Fruit fly (Drosophila melanogaster) whole organism, embryonic: ENCODE data around the gene CG10089.

Experiments
- Adf1 ChIP-seq: fragments of 200-800 bp; sonication (Bioruptor generic); IDR thresholded peaks from 2 replicates; pipeline ENCODE4 v1.3.6; 2022; ENCODE audit warnings: missing biosample characterization, missing genetic modification characterization
- Bdp1 ChIP-seq: fragments of 200-800 bp; sonication (Bioruptor generic); optimal IDR thresholded peaks from 3 replicates; lab custom pipeline; 2016; ENCODE audit warnings: missing biosample characterization, missing genetic modification characterization
- CG10267 ChIP-seq: fragments of 200-800 bp; sonication (Bioruptor generic); optimal IDR thresholded peaks from 2 replicates; lab custom pipeline; 2018; ENCODE audit warnings: missing biosample characterization, mild to moderate bottlenecking, missing genetic modification characterization, moderate library complexity
- CG10274 ChIP-seq: fragments of 200-800 bp; sonication (Bioruptor generic); optimal IDR thresholded peaks from 3 replicates; lab custom pipeline; 2017; ENCODE audit warnings: missing biosample characterization, mild to moderate bottlenecking, missing genetic modification characterization
- CG12071 ChIP-seq: fragments of 200-800 bp; sonication (Bioruptor generic); optimal IDR thresholded peaks from 3 replicates; lab custom pipeline; 2018; ENCODE audit warnings: missing biosample characterization, mild to moderate bottlenecking, missing genetic modification characterization
- CG12104 ChIP-seq: fragments of 200-800 bp; sonication (Bioruptor generic); optimal IDR thresholded peaks from 3 replicates; lab custom pipeline; 2016; ENCODE audit warnings: missing biosample characterization, missing genetic modification characterization
- CG12236 ChIP-seq: fragments of 200-800 bp; sonication (Bioruptor generic); optimal IDR thresholded peaks from 2 replicates; lab custom pipeline; 2016; ENCODE audit warnings: missing biosample characterization, missing genetic modification characterization
- CG12391 ChIP-seq: fragments of 200-800 bp; sonication (Bioruptor generic); optimal IDR thresholded peaks from 3 replicates; lab custom pipeline; 2018; ENCODE audit warnings: missing biosample characterization, mild to moderate bottlenecking, missing genetic modification characterization, moderate library complexity
- CG13894 ChIP-seq: fragments of 200-800 bp; sonication (Bioruptor generic); optimal IDR thresholded peaks from 3 replicates; lab custom pipeline; 2018; ENCODE audit warnings: missing biosample characterization, mild to moderate bottlenecking, missing genetic modification characterization, moderate library complexity
- CG15073 ChIP-seq: fragments of 200-800 bp; sonication (Bioruptor generic); optimal IDR thresholded peaks from 2 replicates; lab custom pipeline; 2016; ENCODE audit warnings: missing biosample characterization, missing genetic modification characterization
- CG15479 ChIP-seq: fragments of 200-800 bp; sonication (Bioruptor generic); optimal IDR thresholded peaks from 3 replicates; lab custom pipeline; 2019; ENCODE audit warnings: missing biosample characterization, mild to moderate bottlenecking, missing genetic modification characterization, moderate library complexity
- CG15696 ChIP-seq: fragments of 200-800 bp; sonication (Bioruptor generic); optimal IDR thresholded peaks from 2 replicates; lab custom pipeline; 2019; ENCODE audit warnings: missing biosample characterization, mild to moderate bottlenecking, missing genetic modification characterization, moderate library complexity
- CG2678 ChIP-seq: fragments of 200-800 bp; sonication (Bioruptor generic); optimal IDR thresholded peaks from 3 replicates; lab custom pipeline; 2019; ENCODE audit warnings: missing biosample characterization, mild to moderate bottlenecking, missing genetic modification characterization, moderate library complexity
- CG3995 ChIP-seq: fragments of 200-800 bp; sonication (Bioruptor generic); optimal IDR thresholded peaks from 3 replicates; lab custom pipeline; 2016; ENCODE audit warnings: missing biosample characterization, missing genetic modification characterization
- CG4424 ChIP-seq: fragments of 200-800 bp; sonication (Bioruptor generic); optimal IDR thresholded peaks from 3 replicates; lab custom pipeline; 2016; ENCODE audit warnings: missing biosample characterization, missing genetic modification characterization
- CG4854 ChIP-seq: fragments of 200-800 bp; sonication (Bioruptor generic); optimal IDR thresholded peaks from 2 replicates; lab custom pipeline; 2016; ENCODE audit warnings: missing biosample characterization, missing genetic modification characterization, inconsistent platforms
- CG5180 ChIP-seq: fragments of 200-800 bp; sonication (Bioruptor generic); optimal IDR thresholded peaks from 3 replicates; lab custom pipeline; 2017; ENCODE audit warnings: missing biosample characterization, missing genetic modification characterization, mild to moderate bottlenecking, moderate library complexity, missing genetic modification reagents
- CG5245 ChIP-seq: fragments of 200-800 bp; sonication (Bioruptor generic); optimal IDR thresholded peaks from 3 replicates; lab custom pipeline; 2016; ENCODE audit warnings: missing biosample characterization, missing genetic modification characterization
- CG9609 ChIP-seq: fragments of 200-800 bp; sonication (Bioruptor generic); optimal IDR thresholded peaks from 3 replicates; lab custom pipeline; 2016; ENCODE audit warnings: missing biosample characterization, missing genetic modification characterization
- Camta ChIP-seq: fragments of 200-800 bp; sonication (Bioruptor generic); optimal IDR thresholded peaks from 2 replicates; lab custom pipeline; 2016; ENCODE audit warnings: missing biosample characterization, missing genetic modification characterization
- Eip74EF ChIP-seq, 2 experiments: fragments of 200-800 bp in 1 of 2; fragments of >200 bp in 1 of 2; sonication (Bioruptor generic) in 1 of 2; optimal IDR thresholded peaks; 2 replicates each; lab custom pipeline; 2017 to 2019; ENCODE audit warnings: missing biosample characterization in 2 of 2, missing genetic modification characterization in 2 of 2, mild to moderate bottlenecking in 1 of 2, moderate library complexity in 1 of 2
- HHEX ChIP-seq: fragments of 200-800 bp; sonication (Bioruptor generic); optimal IDR thresholded peaks from 3 replicates; lab custom pipeline; 2017; ENCODE audit warnings: missing biosample characterization, mild to moderate bottlenecking, missing genetic modification characterization, missing genetic modification reagents
- Lpt ChIP-seq: fragments of >200 bp; optimal IDR thresholded peaks from 2 replicates; lab custom pipeline; 2018; ENCODE audit warnings: missing biosample characterization, missing genetic modification characterization
- Meics ChIP-seq: fragments of 200-800 bp; sonication (Bioruptor generic); optimal IDR thresholded peaks from 2 replicates; lab custom pipeline; 2017; ENCODE audit warnings: missing biosample characterization, mild to moderate bottlenecking, missing genetic modification characterization
- NFAT ChIP-seq: fragments of 200-800 bp; sonication (Bioruptor generic); IDR thresholded peaks from 2 replicates; pipeline ENCODE4 v1.3.6; 2022; ENCODE audit warnings: missing biosample characterization, missing genetic modification characterization
- Rfx ChIP-seq: fragments of 200-800 bp; sonication (Bioruptor generic); IDR thresholded peaks from 2 replicates; pipeline ENCODE4 v1.3.6; 2022; ENCODE audit warnings: missing biosample characterization, missing genetic modification characterization
- Scr ChIP-seq: fragments of 200-800 bp; sonication (Bioruptor generic); IDR thresholded peaks from 2 replicates; pipeline ENCODE4 v1.3.6; 2022; ENCODE audit warnings: missing biosample characterization, missing genetic modification characterization; ENCODE audit not compliant: partially characterized antibody
- Sox100B ChIP-seq: fragments of 200-800 bp; sonication (Bioruptor generic); optimal IDR thresholded peaks from 3 replicates; lab custom pipeline; 2018; ENCODE audit warnings: missing biosample characterization, mild to moderate bottlenecking, missing genetic modification characterization
- Stat92E ChIP-seq, 3 experiments: fragments of >200 bp in 2 of 3; fragments of 200-800 bp in 1 of 3; sonication (Bioruptor generic) in 1 of 3; optimal IDR thresholded peaks; 2 replicates each; lab custom pipeline; 2017 to 2019; ENCODE audit warnings: missing biosample characterization in 3 of 3, missing genetic modification characterization in 3 of 3, mild to moderate bottlenecking in 1 of 3, moderate library complexity in 1 of 3
- ase ChIP-seq: fragments of 200-800 bp; sonication (Bioruptor generic); IDR thresholded peaks from 3 replicates; pipeline ENCODE4 v1.3.6; 2022; ENCODE audit warnings: missing biosample characterization, missing genetic modification characterization
- chif ChIP-seq, 2 experiments: fragments of 200-800 bp; sonication (Bioruptor generic); optimal IDR thresholded peaks; 3 replicates each; lab custom pipeline; 2016; ENCODE audit warnings: missing biosample characterization in 2 of 2, missing genetic modification characterization in 2 of 2
- crp ChIP-seq, 2 experiments: fragments of 200-800 bp; sonication (Bioruptor generic); optimal IDR thresholded peaks; 2 replicates in 1 of 2; 3 replicates in 1 of 2; lab custom pipeline; 2017; ENCODE audit warnings: missing biosample characterization in 2 of 2, missing genetic modification characterization in 2 of 2, mild to moderate bottlenecking in 1 of 2, moderate library complexity in 1 of 2
- esg ChIP-seq: fragments of 200-800 bp; sonication (Bioruptor generic); conservative IDR thresholded peaks from 2 replicates; pipeline ENCODE4 v1.3.6; 2022; ENCODE audit warnings: missing biosample characterization, missing genetic modification characterization
- ham ChIP-seq: fragments of 200-800 bp; sonication (Bioruptor generic); IDR thresholded peaks from 2 replicates; pipeline ENCODE4 v1.3.6; 2022; ENCODE audit warnings: missing biosample characterization, missing genetic modification characterization
- hb ChIP-seq: fragments of 200-800 bp; sonication (Bioruptor generic); IDR thresholded peaks from 3 replicates; pipeline ENCODE4 v1.3.6; 2022; ENCODE audit warnings: missing biosample characterization, missing genetic modification characterization; ENCODE audit not compliant: partially characterized antibody
- nerfin-1 ChIP-seq: fragments of 200-800 bp; sonication (Bioruptor generic); optimal IDR thresholded peaks from 3 replicates; lab custom pipeline; 2019; ENCODE audit warnings: missing biosample characterization, mild to moderate bottlenecking, missing genetic modification characterization, moderate library complexity
- nmo ChIP-seq: fragments of 200-800 bp; sonication (Bioruptor generic); optimal IDR thresholded peaks from 2 replicates; lab custom pipeline; 2018; ENCODE audit warnings: missing biosample characterization, mild to moderate bottlenecking, missing genetic modification characterization, moderate library complexity
- pan ChIP-seq, 4 experiments: fragments of >200 bp in 3 of 4; fragments of 200-800 bp in 1 of 4; sonication (Bioruptor generic) in 1 of 4; optimal IDR thresholded peaks in 3 of 4; IDR thresholded peaks in 1 of 4; 2 replicates each; pipeline versions ENCODE4 v1.3.6 to Lab custom; 2017 to 2022; ENCODE audit warnings: missing biosample characterization in 2 of 4, missing genetic modification characterization in 2 of 4, mixed read lengths in 1 of 4
- pb ChIP-seq: fragments of 200-800 bp; sonication (Bioruptor generic); optimal IDR thresholded peaks from 3 replicates; lab custom pipeline; 2016; ENCODE audit warnings: missing biosample characterization, missing genetic modification characterization
- schlank ChIP-seq: fragments of 200-800 bp; sonication (Bioruptor generic); optimal IDR thresholded peaks from 2 replicates; lab custom pipeline; 2018; ENCODE audit warnings: missing biosample characterization, mild to moderate bottlenecking, missing genetic modification characterization
- sna ChIP-seq: fragments of 200-800 bp; sonication (Bioruptor generic); IDR thresholded peaks from 2 replicates; pipeline ENCODE4 v1.3.6; 2022; ENCODE audit warnings: missing biosample characterization, missing genetic modification characterization; ENCODE audit not compliant: partially characterized antibody
- so ChIP-seq: fragments of 200-800 bp; sonication (Bioruptor generic); IDR thresholded peaks from 3 replicates; pipeline ENCODE4 v1.3.6; 2022; ENCODE audit warnings: missing biosample characterization, missing genetic modification characterization
- tio ChIP-seq: fragments of 200-800 bp; sonication (Bioruptor generic); optimal IDR thresholded peaks from 2 replicates; lab custom pipeline; 2017; ENCODE audit warnings: missing biosample characterization, missing genetic modification characterization, inconsistent platforms
- trh ChIP-seq: fragments of 200-800 bp; sonication (Bioruptor generic); optimal IDR thresholded peaks from 2 replicates; lab custom pipeline; 2016; ENCODE audit warnings: missing biosample characterization, missing genetic modification characterization
- ttk ChIP-seq: fragments of 200-800 bp; sonication (Bioruptor generic); IDR thresholded peaks from 2 replicates; pipeline ENCODE4 v2.1.2; 2022; ENCODE audit warnings: missing biosample characterization, missing genetic modification characterization
- twi ChIP-seq: fragments of 200-800 bp; optimal IDR thresholded peaks from 2 replicates; lab custom pipeline; 2019; ENCODE audit warnings: missing biosample characterization, mild to moderate bottlenecking, missing genetic modification characterization, moderate library complexity
- z ChIP-seq: fragments of 200-800 bp; sonication (Bioruptor generic); IDR thresholded peaks from 3 replicates; pipeline ENCODE4 v1.3.6; 2022; ENCODE audit warnings: missing biosample characterization, missing genetic modification characterization
- zen2 ChIP-seq: fragments of 200-800 bp; sonication (Bioruptor generic); IDR thresholded peaks from 3 replicates; pipeline ENCODE4 v1.3.6; 2022; ENCODE audit warnings: missing biosample characterization, missing genetic modification characterization; ENCODE audit not compliant: partially characterized antibody

CG10089 gene

DNA sequence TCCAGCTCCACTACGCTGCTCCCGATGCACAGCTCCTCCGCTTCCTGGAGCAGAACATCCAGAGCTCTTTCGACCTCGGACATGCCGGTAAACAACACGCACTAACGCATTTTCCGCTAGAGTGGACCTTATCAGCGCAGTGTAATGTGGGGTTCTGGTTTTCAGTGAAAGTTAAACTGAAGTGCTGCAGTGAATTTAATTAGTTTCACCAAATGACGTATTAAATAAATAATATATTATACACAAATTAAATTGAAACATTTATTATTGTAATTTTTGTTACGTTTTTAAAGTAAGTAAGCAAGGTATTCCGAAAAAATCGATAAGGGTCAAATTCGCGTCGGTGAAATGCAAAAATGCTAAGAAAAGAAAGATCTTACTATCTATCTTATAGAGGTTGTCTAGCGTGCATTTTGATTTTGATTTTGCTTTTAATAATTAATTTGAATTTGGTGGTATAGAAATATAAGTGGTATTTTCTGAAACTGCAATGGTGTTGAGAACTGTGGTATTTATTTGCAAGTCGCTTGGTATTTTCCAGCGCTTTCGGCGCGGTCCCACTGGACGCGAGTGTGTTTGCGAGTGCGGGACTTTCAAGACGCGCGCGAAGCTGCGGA lies 24.3 kb downstream of the CG10089 start, which contains the start of the genes JMJD7 and CG10738 (continued):
- peak; percentile 47 for TF ChIP-seq CG2678 (tag; lab: Kevin White, UChicago)
- peak; percentile 69; the same call in 2 of the 3 replicates for TF ChIP-seq ase (GFP tag; lab: Robert Waterston, UW)
- TF ChIP-seq Stat92E (GFP tag; optimal IDR thresholded peaks at IDR 0.05; lab: Kevin White, UChicago) = no peak
- TF ChIP-seq Lpt (GFP tag; lab: Kevin White, UChicago) = no peak
- peak; percentile 88 for TF ChIP-seq Rfx (GFP tag; lab: Robert Waterston, UW)
- peak; percentile 23 for TF ChIP-seq HHEX (GFP tag; lab: Kevin White, UChicago)
- TF ChIP-seq crp (GFP tag; optimal IDR thresholded peaks at IDR 0.05; lab: Kevin White, UChicago) = no peak
- no peak for TF ChIP-seq Camta
- no peak for TF ChIP-seq CG3995 (GFP tag; lab: Kevin White, UChicago)
- peak; percentile 63 for TF ChIP-seq CG12071 (GFP tag; lab: Kevin White, UChicago)
- no peak; the same call in 1 of the 2 replicates for TF ChIP-seq ttk (GFP tag; lab: Robert Waterston, UW)
- TF ChIP-seq zen2 (GFP tag; lab: Robert Waterston, UW) = no peak
- TF ChIP-seq nmo (GFP tag; lab: Kevin White, UChicago) = peak; percentile 39
- TF ChIP-seq NFAT = peak; percentile 83
- TF ChIP-seq pb (GFP tag; lab: Kevin White, UChicago) = peak; percentile 39
- no peak for TF ChIP-seq Bdp1 (GFP tag; lab: Kevin White, UChicago)
- TF ChIP-seq trh = no peak
- TF ChIP-seq ham (GFP tag; lab: Robert Waterston, UW) = no peak
- peak; percentile 22 for TF ChIP-seq CG15696
- TF ChIP-seq esg (GFP tag; lab: Robert Waterston, UW) = peak; percentile 72
- TF ChIP-seq CG10267 = peak; percentile 72
- TF ChIP-seq z (GFP tag; lab: Robert Waterston, UW) = no peak
- TF ChIP-seq CG5180 (GFP tag; lab: Kevin White, UChicago) = no peak
- peak; percentile 73 for TF ChIP-seq CG5245 (GFP tag; lab: Kevin White, UChicago)
- no peak for TF ChIP-seq CG10274
- TF ChIP-seq tio (GFP tag; lab: Kevin White, UChicago) = no peak
- TF ChIP-seq chif (GFP tag; optimal IDR thresholded peaks at IDR 0.05; lab: Kevin White, UChicago) = no peak
- TF ChIP-seq so (GFP tag; lab: Robert Waterston, UW) = peak; percentile 58; the same call in 1 of the 3 replicates
- TF ChIP-seq CG4854 (GFP tag; lab: Kevin White, UChicago) = peak; percentile 29
- TF ChIP-seq CG12391 (tag; lab: Kevin White, UChicago) = peak; percentile 32
- TF ChIP-seq hb (GFP tag; lab: Robert Waterston, UW) = no peak
- TF ChIP-seq CG13894 (tag; lab: Kevin White, UChicago) = no peak
- TF ChIP-seq schlank (tag; lab: Kevin White, UChicago) = no peak
- no peak for TF ChIP-seq nerfin-1 (tag; lab: Kevin White, UChicago)
- TF ChIP-seq twi (tag; lab: Kevin White, UChicago) = no peak
- TF ChIP-seq CG12236 (GFP tag; lab: Kevin White, UChicago) = no peak
- peak; percentile 39 for TF ChIP-seq CG15073
- peak; percentile 38; the same call in 1 of the 2 replicates for TF ChIP-seq Adf1 (GFP tag; lab: Robert Waterston, UW)
- no peak for TF ChIP-seq Eip74EF (GFP tag; optimal IDR thresholded peaks at IDR 0.05; lab: Kevin White, UChicago)
- TF ChIP-seq CG15479 (GFP tag; lab: Kevin White, UChicago) = no peak
- peak; percentile 48 for TF ChIP-seq CG4424 (GFP tag; lab: Kevin White, UChicago)
- TF ChIP-seq CG9609 (GFP tag; lab: Kevin White, UChicago) = no peak
- peak; percentile 72 for TF ChIP-seq Meics (GFP tag; lab: Kevin White, UChicago)
- peak; percentile 43 for TF ChIP-seq CG12104 (GFP tag; lab: Kevin White, UChicago)
- TF ChIP-seq pan (optimal IDR thresholded peaks at IDR 0.05; lab: Kevin White, UChicago) = no peak
- peak in 1 of 2 experiments; percentile 78 for TF ChIP-seq pan (GFP tag; optimal IDR thresholded peaks at IDR 0.05 in 1 of 2, IDR thresholded peaks at IDR 0.05 in 1 of 2)
- TF ChIP-seq Scr (GFP tag; lab: Robert Waterston, UW) = no peak
- TF ChIP-seq sna = no peak
- TF ChIP-seq Sox100B = peak; percentile 79
